Fruit fly (Drosophila melanogaster) whole organism, pupa: Measurements from ENCODE around the gene Kcmf1.

Experiments used
- CG14655 ChIP-seq: fragments of 200-800 bp; sonication (Bioruptor generic); optimal IDR thresholded peaks from 3 replicates; lab custom pipeline; 2017; ENCODE audit warnings: mild to moderate bottlenecking, missing biosample characterization, missing genetic modification reagents, missing genetic modification characterization
- CG4496 ChIP-seq: fragments of 200-800 bp; sonication (Bioruptor generic); IDR thresholded peaks from 3 replicates; pipeline ENCODE4 v1.3.6; 2022; ENCODE audit warnings: missing biosample characterization, missing genetic modification characterization
- CG8159 ChIP-seq: fragments of 200-800 bp; sonication (Bioruptor generic); optimal IDR thresholded peaks from 3 replicates; lab custom pipeline; 2018; ENCODE audit warnings: missing biosample characterization, mild to moderate bottlenecking, missing genetic modification characterization, moderate library complexity
- fd96Ca ChIP-seq: fragments of 200-800 bp; sonication (Bioruptor generic); IDR thresholded peaks from 3 replicates; pipeline ENCODE4 v1.3.6; 2022; ENCODE audit warnings: missing biosample characterization, missing genetic modification characterization
- gl ChIP-seq: fragments of 200-800 bp; sonication (Bioruptor generic); optimal IDR thresholded peaks from 2 replicates; lab custom pipeline; 2018; ENCODE audit warnings: missing biosample characterization, mild to moderate bottlenecking, missing genetic modification characterization

DNA sequence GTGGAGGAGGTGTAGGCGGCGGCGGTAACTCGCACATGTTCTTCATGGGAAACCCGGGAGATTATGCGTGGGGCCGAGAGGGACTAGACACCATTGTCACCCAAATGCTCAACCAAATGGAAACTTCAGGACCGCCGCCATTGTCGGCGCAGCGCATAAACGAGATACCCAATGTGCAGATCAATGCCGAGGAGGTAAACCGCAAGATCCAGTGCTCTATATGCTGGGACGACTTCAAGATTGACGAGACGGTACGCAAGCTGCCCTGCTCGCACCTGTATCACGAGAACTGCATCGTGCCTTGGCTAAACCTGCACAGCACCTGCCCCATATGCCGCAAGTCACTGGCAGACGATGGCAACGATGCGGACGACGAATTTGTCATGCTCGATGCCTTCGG lies 7.5 kb downstream of the Kcmf1 start:
- TF ChIP-seq CG8159 (tag; lab: Kevin White, UChicago) (no peak), CG14655 (no peak), CG4496 (GFP tag; lab: Robert Waterston, UW) (no peak), fd96Ca (GFP tag; lab: Robert Waterston, UW) (no peak), gl (tag; lab: Kevin White, UChicago) (no peak)
